Worm (Caenorhabditis elegans): Measurements from ENCODE around the gene Y54B9A.1.
"Not testable (repeated sequence)": the region's sequence is repeated elsewhere in the genome, so short reads cannot be mapped to it uniquely, and the experiment has no call there.

Gene Y54B9A.1

DNA sequence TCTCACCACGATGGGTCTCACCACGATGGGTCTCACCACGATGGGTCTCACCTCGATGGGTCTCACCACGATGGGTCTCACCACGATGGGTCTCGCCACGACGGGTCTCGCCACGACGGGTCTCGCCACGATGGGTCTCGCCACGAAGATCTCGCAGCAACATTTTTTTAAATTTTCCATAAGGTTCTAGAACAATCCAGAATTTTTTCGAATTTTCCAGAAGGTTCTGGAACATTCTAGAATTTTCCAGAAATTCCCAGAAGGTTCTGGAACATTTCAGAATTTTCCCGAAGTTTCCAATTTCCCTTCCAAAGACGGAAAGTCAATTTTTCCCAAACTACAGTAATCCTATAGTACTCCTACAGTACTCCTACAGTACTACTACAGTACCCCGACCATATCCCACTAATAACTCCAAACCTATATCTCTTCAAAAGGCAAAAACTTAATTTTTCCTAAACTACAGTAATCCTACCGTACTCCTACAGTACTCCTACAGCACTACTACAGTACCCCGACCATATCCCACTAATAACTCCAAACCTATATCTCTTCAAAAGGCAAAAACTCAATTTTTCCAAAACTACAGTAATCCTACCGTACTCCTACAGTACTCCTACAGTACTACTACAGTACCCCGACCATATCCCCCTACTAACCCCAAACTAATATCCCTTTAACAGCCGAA, at the start of gene Y54B9A.1:
Gene Y54B9A.1, minus strand, starts transcription at position 235 of the 688 bp plus-strand sequence.
- TF ChIP-seq php-3 (GFP tag; IDR thresholded peaks at IDR 0.05) (peak; percentile 35; the same call in 1 of the 2 replicates), madf-5 (GFP tag; IDR thresholded peaks at IDR 0.05) (peak in 1 of 2 experiments; percentile 68; a peak in 1 of 4 replicates), Y105C5A.15 (GFP tag; IDR thresholded peaks at IDR 0.05) (peak; percentile 81), Y75B8A.6 (GFP tag; IDR thresholded peaks at IDR 0.05) (0 out of 2 replicates have a peak, but pooled peaks have one; percentile 62), arid-1 (GFP tag; conservative IDR thresholded peaks at IDR 0.05) (peak; percentile 65; the same call in 1 of the 2 replicates), lim-7 (GFP tag; IDR thresholded peaks at IDR 0.05) (peak; percentile 71), pha-4 (GFP tag; IDR thresholded peaks at IDR 0.05) (peak; percentile 55), snpc-1.2 (GFP tag; IDR thresholded peaks at IDR 0.05) (peak; percentile 73), vab-7 (GFP tag; IDR thresholded peaks at IDR 0.05) (0 out of 2 replicates have a peak, but pooled peaks have one; percentile 43), tra-1 (GFP tag; IDR thresholded peaks at IDR 0.05) (0 out of 2 replicates have a peak, but pooled peaks have one; percentile 57), lin-38 (GFP tag; IDR thresholded peaks at IDR 0.05) (peak; percentile 66; the same call in 1 of the 2 replicates), mdt-29 (GFP tag; IDR thresholded peaks at IDR 0.05) (0 out of 2 replicates have a peak, but pooled peaks have one; percentile 22), Y48G9A.11 (GFP tag; IDR thresholded peaks at IDR 0.05) (peak; percentile 75; the same call in 1 of the 2 replicates)
- TF ChIP-seq pha-4 (tag; optimal IDR thresholded peaks at IDR 0.05) = not testable (repeated sequence)

DNA sequence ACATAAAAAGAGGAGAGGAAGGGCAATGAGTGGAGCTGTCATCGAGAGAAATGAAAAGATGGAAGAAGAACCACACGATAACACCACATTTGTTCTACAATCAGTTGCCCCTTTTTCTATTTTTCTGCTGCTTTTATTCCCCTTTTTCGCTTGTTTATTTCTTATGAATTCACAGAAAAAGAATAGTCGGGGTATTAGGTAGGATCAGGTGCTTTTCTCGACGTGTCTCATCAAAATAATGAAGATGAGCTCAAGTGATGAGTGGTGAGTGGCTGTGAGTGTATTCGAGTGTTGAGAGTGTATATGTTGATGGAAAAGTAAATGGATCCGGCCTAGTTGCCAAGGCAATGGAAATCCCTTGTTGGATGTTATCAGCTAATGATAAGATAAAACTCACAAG, 46.2 kb upstream of the Y54B9A.1 start:
- TF ChIP-seq aha-1 (tag) = peak; percentile 67
- no peak for TF ChIP-seq lin-13 (GFP tag; optimal IDR thresholded peaks at IDR 0.05)
- TF ChIP-seq zfp-2 (tag; optimal IDR thresholded peaks at IDR 0.05) = no peak
- TF ChIP-seq sdz-12 (GFP tag; optimal IDR thresholded peaks at IDR 0.05) = no peak

DNA sequence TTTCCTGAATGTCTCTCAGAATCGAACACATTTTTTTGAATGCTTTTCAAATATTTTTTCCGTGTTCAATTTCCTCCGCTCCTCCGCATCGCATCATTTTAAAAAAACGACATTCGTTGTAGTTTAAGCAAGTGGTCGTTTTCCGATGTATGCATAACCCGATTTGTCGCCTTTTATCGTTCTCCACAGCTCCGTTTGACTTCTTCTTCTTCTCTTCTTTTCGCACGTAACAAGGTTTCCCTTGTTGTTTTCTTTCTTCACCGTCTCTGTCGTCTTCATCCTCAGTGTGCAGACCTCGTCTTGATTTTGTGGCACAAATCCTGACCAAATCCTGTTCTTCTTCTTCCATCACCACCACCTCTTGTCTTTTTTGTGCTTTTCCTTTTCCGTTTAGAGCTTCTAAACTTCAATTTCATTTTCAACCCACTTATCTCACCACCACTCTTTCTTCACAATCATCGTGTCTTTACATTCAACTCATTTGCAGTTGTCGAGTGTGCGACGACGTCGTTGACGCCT, 44.4 kb upstream of the Y54B9A.1 start, which contains the start of gene K06A4.2:
Gene K06A4.2, plus strand, starts transcription at position 469 of the 519 bp plus-strand sequence.
- TF ChIP-seq madf-5 (GFP tag; IDR thresholded peaks at IDR 0.05) (no peak), dpl-1 (GFP tag; optimal IDR thresholded peaks at IDR 0.05) (no peak), lsy-2 (tag; optimal IDR thresholded peaks at IDR 0.05) (no peak), dmd-6 (GFP tag; IDR thresholded peaks at IDR 0.05) (no peak), ama-1 (optimal IDR thresholded peaks at IDR 0.05) (no peak), F10B5.3 (tag; optimal IDR thresholded peaks at IDR 0.05) (no peak), tag-97 (GFP tag; IDR thresholded peaks at IDR 0.05) (no peak), ces-1 (GFP tag; optimal IDR thresholded peaks at IDR 0.05) (peak; percentile 62), F37D6.2 (tag; optimal IDR thresholded peaks at IDR 0.05) (no peak), ceh-32 (tag; optimal IDR thresholded peaks at IDR 0.05; ENCODE audit: poor library complexity) (no peak), ctbp-1 (GFP tag; IDR thresholded peaks at IDR 0.05) (0 out of 2 replicates have a peak, but pooled peaks have one; percentile 19), nhr-48 (tag; optimal IDR thresholded peaks at IDR 0.05) (no peak), T26A8.4 (GFP tag; IDR thresholded peaks at IDR 0.05) (no peak), zfp-2 (tag; optimal IDR thresholded peaks at IDR 0.05) (no peak), nhr-237 (tag; optimal IDR thresholded peaks at IDR 0.05) (no peak), mxl-3 (GFP tag; optimal IDR thresholded peaks at IDR 0.05) (no peak), daf-12 (tag; optimal IDR thresholded peaks at IDR 0.05) (no peak), mdl-1 (tag; optimal IDR thresholded peaks at IDR 0.05) (no peak), fkh-10 (GFP tag; optimal IDR thresholded peaks at IDR 0.05) (peak; percentile 93), aly-2 (tag; optimal IDR thresholded peaks at IDR 0.05) (no peak), gei-8 (GFP tag; optimal IDR thresholded peaks at IDR 0.05) (no peak), ceh-20 (GFP tag; IDR thresholded peaks at IDR 0.05) (no peak), lin-1 (GFP tag; IDR thresholded peaks at IDR 0.05) (no peak), nhr-102 (tag; optimal IDR thresholded peaks at IDR 0.05) (no peak), snpc-1.2 (GFP tag; IDR thresholded peaks at IDR 0.05) (no peak), lin-29 (GFP tag; IDR thresholded peaks at IDR 0.05) (no peak)

All from whole organism, L4 larva.